Fruit fly (Drosophila melanogaster) whole organism, embryonic: ENCODE measurements around the gene heph.

ENCODE experiments used
- Ada2b ChIP-seq: fragments of 200-800 bp; sonication (Bioruptor generic); IDR thresholded peaks from 2 replicates; pipeline ENCODE4 v1.3.6; 2022; ENCODE audit warnings: missing biosample characterization, missing genetic modification characterization
- B-H1 ChIP-seq: fragments of 200-800 bp; sonication (Bioruptor generic); IDR thresholded peaks from 3 replicates; pipeline ENCODE4 v1.3.6; 2022; ENCODE audit warnings: missing biosample characterization, missing genetic modification characterization
- Bteb2 ChIP-seq: fragments of 200-800 bp; sonication (Bioruptor generic); optimal IDR thresholded peaks from 2 replicates; lab custom pipeline; 2016; ENCODE audit warnings: missing biosample characterization, missing genetic modification characterization
- CG12299 ChIP-seq: fragments of 200-800 bp; sonication (Bioruptor generic); optimal IDR thresholded peaks from 2 replicates; lab custom pipeline; 2018; ENCODE audit warnings: missing biosample characterization, mild to moderate bottlenecking, missing genetic modification characterization
- CG12391 ChIP-seq: fragments of 200-800 bp; sonication (Bioruptor generic); optimal IDR thresholded peaks from 3 replicates; lab custom pipeline; 2018; ENCODE audit warnings: missing biosample characterization, mild to moderate bottlenecking, missing genetic modification characterization, moderate library complexity
- CG14050 ChIP-seq: fragments of 200-800 bp; sonication (Bioruptor generic); IDR thresholded peaks from 3 replicates; pipeline ENCODE4 v1.3.6; 2022; ENCODE audit warnings: missing biosample characterization, missing genetic modification characterization
- CG14860 ChIP-seq: fragments of 200-800 bp; sonication (Bioruptor generic); IDR thresholded peaks from 3 replicates; pipeline ENCODE4 v1.3.6; 2022; ENCODE audit warnings: missing biosample characterization, missing genetic modification characterization; ENCODE audit not compliant: partially characterized antibody
- CG18011 ChIP-seq: fragments of 200-800 bp; sonication (Bioruptor generic); optimal IDR thresholded peaks from 2 replicates; lab custom pipeline; 2017; ENCODE audit warnings: missing biosample characterization, missing genetic modification characterization, mild to moderate bottlenecking, moderate library complexity, missing genotype
- CG18262 ChIP-seq: fragments of 200-800 bp; optimal IDR thresholded peaks from 3 replicates; lab custom pipeline; 2019; ENCODE audit warnings: missing biosample characterization, mild to moderate bottlenecking, missing genetic modification characterization, moderate library complexity
- CG18599 ChIP-seq: fragments of 200-800 bp; sonication (Bioruptor generic); optimal IDR thresholded peaks from 3 replicates; lab custom pipeline; 2017; ENCODE audit warnings: missing biosample characterization, missing genetic modification characterization, mild to moderate bottlenecking, moderate library complexity, missing genetic modification reagents
- CG2712 ChIP-seq: fragments of 200-800 bp; optimal IDR thresholded peaks from 3 replicates; lab custom pipeline; 2019; ENCODE audit warnings: missing biosample characterization, mild to moderate bottlenecking, missing genetic modification characterization, moderate library complexity
- CG2875 ChIP-seq: fragments of 200-800 bp; sonication (Bioruptor generic); optimal IDR thresholded peaks from 2 replicates; lab custom pipeline; 2017; ENCODE audit warnings: missing biosample characterization, mild to moderate bottlenecking, missing genetic modification characterization, missing genetic modification reagents
- CG30403 ChIP-seq: fragments of 200-800 bp; sonication (Bioruptor generic); optimal IDR thresholded peaks from 3 replicates; lab custom pipeline; 2016; ENCODE audit warnings: missing biosample characterization, missing genetic modification characterization
- CG3995 ChIP-seq: fragments of 200-800 bp; sonication (Bioruptor generic); optimal IDR thresholded peaks from 3 replicates; lab custom pipeline; 2016; ENCODE audit warnings: missing biosample characterization, missing genetic modification characterization
- CG4360 ChIP-seq: fragments of 200-800 bp; sonication (Bioruptor generic); IDR thresholded peaks from 2 replicates; pipeline ENCODE4 v1.3.6; 2022; ENCODE audit warnings: missing biosample characterization, missing genetic modification characterization
- CG4617 ChIP-seq: fragments of 200-800 bp; sonication (Bioruptor generic); optimal IDR thresholded peaks from 3 replicates; lab custom pipeline; 2016; ENCODE audit warnings: missing biosample characterization, missing genetic modification characterization, borderline replicate concordance
- CG6654 ChIP-seq: fragments of 200-800 bp; sonication (Bioruptor generic); optimal IDR thresholded peaks from 2 replicates; lab custom pipeline; 2017; ENCODE audit warnings: missing biosample characterization, mild to moderate bottlenecking, missing genetic modification characterization
- CG6765 ChIP-seq: fragments of 200-800 bp; sonication (Bioruptor generic); optimal IDR thresholded peaks from 3 replicates; lab custom pipeline; 2017; ENCODE audit warnings: missing biosample characterization, mild to moderate bottlenecking, missing genetic modification characterization
- CG9727 ChIP-seq: fragments of 200-800 bp; sonication (Bioruptor generic); optimal IDR thresholded peaks from 3 replicates; lab custom pipeline; 2017; ENCODE audit warnings: missing biosample characterization, mild to moderate bottlenecking, missing genetic modification characterization
- Doc2 ChIP-seq: fragments of 200-800 bp; sonication (Bioruptor generic); IDR thresholded peaks from 2 replicates; pipeline ENCODE4 v1.3.6; 2022; ENCODE audit warnings: missing biosample characterization, missing genetic modification characterization
- Drgx ChIP-seq: fragments of 200-800 bp; sonication (Bioruptor generic); IDR thresholded peaks from 2 replicates; pipeline ENCODE4 v1.3.6; 2022; ENCODE audit warnings: missing biosample characterization, missing genetic modification characterization
- Ets65A ChIP-seq: fragments of 200-800 bp; sonication (Bioruptor generic); peaks from one replicate; lab custom pipeline; 2016; ENCODE audit warnings: missing biosample characterization, missing genetic modification characterization
- Gug ChIP-seq: fragments of 200-800 bp; sonication (Bioruptor generic); IDR thresholded peaks from 4 replicates; pipeline ENCODE4 v1.3.6; 2022; ENCODE audit warnings: missing biosample characterization, missing genetic modification characterization
- HLHmδ ChIP-seq: fragments of 200-800 bp; sonication (Bioruptor generic); optimal IDR thresholded peaks from 2 replicates; lab custom pipeline; 2018; ENCODE audit warnings: missing biosample characterization, mild to moderate bottlenecking, missing genetic modification characterization, moderate library complexity
- Hey ChIP-seq: fragments of 200-800 bp; sonication (Bioruptor generic); optimal IDR thresholded peaks from 3 replicates; lab custom pipeline; 2018; ENCODE audit warnings: missing biosample characterization, mild to moderate bottlenecking, missing genetic modification characterization
- Hr78 ChIP-seq, 2 experiments: fragments of 200-800 bp in 1 of 2; fragments of >200 bp in 1 of 2; sonication (Bioruptor generic) in 1 of 2; optimal IDR thresholded peaks; 2 replicates each; lab custom pipeline; 2017 to 2019; ENCODE audit warnings: missing biosample characterization in 2 of 2, missing genetic modification characterization in 2 of 2, mild to moderate bottlenecking in 1 of 2, moderate library complexity in 1 of 2
- Meics ChIP-seq: fragments of 200-800 bp; sonication (Bioruptor generic); optimal IDR thresholded peaks from 2 replicates; lab custom pipeline; 2017; ENCODE audit warnings: missing biosample characterization, mild to moderate bottlenecking, missing genetic modification characterization
- Myb ChIP-seq: fragments of 200-800 bp; sonication (Bioruptor generic); optimal IDR thresholded peaks from 2 replicates; lab custom pipeline; 2016; ENCODE audit warnings: missing biosample characterization, missing genetic modification characterization
- Nf-YA ChIP-seq: fragments of 200-800 bp; sonication (Bioruptor generic); IDR thresholded peaks from 2 replicates; pipeline ENCODE4 v1.3.6; 2022; ENCODE audit warnings: missing biosample characterization, missing genetic modification characterization
- Optix ChIP-seq: fragments of 200-800 bp; sonication (Bioruptor generic); IDR thresholded peaks from 3 replicates; pipeline ENCODE4 v1.3.6; 2022; ENCODE audit warnings: missing biosample characterization, missing genetic modification characterization
- PHDP ChIP-seq: fragments of 200-800 bp; sonication (Bioruptor generic); optimal IDR thresholded peaks from 3 replicates; lab custom pipeline; 2018; ENCODE audit warnings: missing biosample characterization, mild to moderate bottlenecking, missing genetic modification characterization, moderate library complexity
- Stat92E ChIP-seq, 3 experiments: fragments of >200 bp in 2 of 3; fragments of 200-800 bp in 1 of 3; sonication (Bioruptor generic) in 1 of 3; optimal IDR thresholded peaks; 2 replicates each; lab custom pipeline; 2017 to 2019; ENCODE audit warnings: missing biosample characterization in 3 of 3, missing genetic modification characterization in 3 of 3, mild to moderate bottlenecking in 1 of 3, moderate library complexity in 1 of 3
- Usf ChIP-seq: fragments of 200-800 bp; sonication (Bioruptor generic); optimal IDR thresholded peaks from 2 replicates; lab custom pipeline; 2017; ENCODE audit warnings: missing genotype, missing biosample characterization, missing genetic modification characterization
- ab ChIP-seq: fragments of 200-800 bp; sonication (Bioruptor generic); optimal IDR thresholded peaks from 2 replicates; lab custom pipeline; 2016; ENCODE audit warnings: missing biosample characterization, missing genetic modification characterization
- ato ChIP-seq: fragments of 200-800 bp; sonication (Bioruptor generic); IDR thresholded peaks from 2 replicates; pipeline ENCODE4 v1.3.6; 2022; ENCODE audit warnings: missing biosample characterization, missing genetic modification characterization; ENCODE audit not compliant: partially characterized antibody
- cad ChIP-seq: fragments of >200 bp; optimal IDR thresholded peaks from 2 replicates; lab custom pipeline; 2017; ENCODE audit warnings: missing biosample characterization, missing genetic modification characterization
- cas ChIP-seq: fragments of 200-800 bp; sonication (Bioruptor generic); IDR thresholded peaks from 2 replicates; pipeline ENCODE4 v1.3.6; 2022; ENCODE audit warnings: missing biosample characterization, missing genetic modification characterization
- disco-r ChIP-seq: fragments of 200-800 bp; sonication (Bioruptor generic); optimal IDR thresholded peaks from 2 replicates; lab custom pipeline; 2016; ENCODE audit warnings: missing biosample characterization, missing genetic modification characterization
- esg ChIP-seq: fragments of 200-800 bp; sonication (Bioruptor generic); conservative IDR thresholded peaks from 2 replicates; pipeline ENCODE4 v1.3.6; 2022; ENCODE audit warnings: missing biosample characterization, missing genetic modification characterization
- fd102C ChIP-seq: fragments of 200-800 bp; sonication (Bioruptor generic); optimal IDR thresholded peaks from 2 replicates; lab custom pipeline; 2018; ENCODE audit warnings: missing biosample characterization, mild to moderate bottlenecking, missing genetic modification characterization, moderate library complexity
- fd64A ChIP-seq: fragments of 200-800 bp; sonication (Bioruptor generic); optimal IDR thresholded peaks from 3 replicates; lab custom pipeline; 2018; ENCODE audit warnings: missing biosample characterization, mild to moderate bottlenecking, missing genetic modification characterization
- grau ChIP-seq: fragments of 200-800 bp; optimal IDR thresholded peaks from 3 replicates; lab custom pipeline; 2019; ENCODE audit warnings: missing biosample characterization, mild to moderate bottlenecking, missing genetic modification characterization, moderate library complexity
- gro ChIP-seq: fragments of 200-800 bp; sonication (Bioruptor generic); optimal IDR thresholded peaks from 2 replicates; lab custom pipeline; 2016; ENCODE audit warnings: missing biosample characterization, missing genetic modification characterization
- gt ChIP-seq: fragments of 200-800 bp; sonication (Bioruptor generic); IDR thresholded peaks from 2 replicates; pipeline ENCODE4 v1.3.6; 2022; ENCODE audit warnings: missing biosample characterization, missing genetic modification characterization
- ind ChIP-seq: fragments of 200-800 bp; sonication (Bioruptor generic); optimal IDR thresholded peaks from 3 replicates; lab custom pipeline; 2016; ENCODE audit warnings: missing biosample characterization, missing genetic modification characterization
- pfk ChIP-seq: fragments of 200-800 bp; sonication (Bioruptor generic); optimal IDR thresholded peaks from 2 replicates; lab custom pipeline; 2018; ENCODE audit warnings: missing biosample characterization, mild to moderate bottlenecking, missing genetic modification characterization, moderate library complexity
- pho ChIP-seq: fragments of 200-800 bp; sonication (Bioruptor generic); optimal IDR thresholded peaks from 2 replicates; lab custom pipeline; 2016; ENCODE audit warnings: missing biosample characterization, missing genetic modification characterization
- pita ChIP-seq: fragments of 200-800 bp; sonication (Bioruptor generic); optimal IDR thresholded peaks from 2 replicates; lab custom pipeline; 2017; ENCODE audit warnings: missing biosample characterization, mild to moderate bottlenecking, missing genetic modification characterization
- sens-2 ChIP-seq: fragments of 200-800 bp; sonication (Bioruptor generic); IDR thresholded peaks from 2 replicates; pipeline ENCODE4 v1.3.6; 2022; ENCODE audit warnings: missing biosample characterization, missing genetic modification characterization
- stwl ChIP-seq: fragments of 200-800 bp; sonication (Bioruptor generic); optimal IDR thresholded peaks from 3 replicates; lab custom pipeline; 2018; ENCODE audit warnings: missing biosample characterization, mild to moderate bottlenecking, missing genetic modification characterization, moderate library complexity
- toy ChIP-seq: fragments of 200-800 bp; sonication (Bioruptor generic); IDR thresholded peaks from 2 replicates; pipeline ENCODE4 v1.3.6; 2022; ENCODE audit warnings: missing biosample characterization, missing genetic modification characterization
- usp ChIP-seq: fragments of >200 bp; optimal IDR thresholded peaks from 2 replicates; lab custom pipeline; 2017; ENCODE audit warnings: missing biosample characterization, missing genetic modification characterization

The heph gene

dm6 chr3R:31985603-31986002 lies 29.7 kb downstream of the heph start (continued):
- TF ChIP-seq CG12391 (no peak), Drgx (GFP tag; lab: Robert Waterston, UW) (no peak), usp (GFP tag; lab: Kevin White, UChicago) (no peak), CG6765 (GFP tag; lab: Kevin White, UChicago) (no peak), HLHmδ (GFP tag; lab: Kevin White, UChicago) (no peak), CG4360 (GFP tag; lab: Robert Waterston, UW) (no peak), cad (GFP tag; lab: Kevin White, UChicago) (no peak), disco-r (GFP tag; lab: Kevin White, UChicago) (no peak), gt (GFP tag; lab: Robert Waterston, UW) (no peak), Optix (GFP tag; lab: Robert Waterston, UW) (no peak), stwl (tag; lab: Kevin White, UChicago) (peak; percentile 99), Usf (no peak), Meics (no peak), CG2712 (peak; percentile 10), Stat92E (GFP tag; optimal IDR thresholded peaks at IDR 0.05; lab: Kevin White, UChicago) (no peak), Doc2 (no peak), ab (GFP tag; lab: Kevin White, UChicago) (no peak), Hr78 (GFP tag; optimal IDR thresholded peaks at IDR 0.05; lab: Kevin White, UChicago) (no peak), toy (GFP tag; lab: Robert Waterston, UW) (no peak), CG6654 (GFP tag; lab: Kevin White, UChicago) (no peak), gro (GFP tag; lab: Kevin White, UChicago) (no peak), CG18262 (tag; lab: Kevin White, UChicago) (no peak), CG12299 (tag; lab: Kevin White, UChicago) (no peak), Ets65A (peak; percentile 46), CG2875 (no peak), Hey (tag; lab: Kevin White, UChicago) (no peak), ato (peak; percentile 94), Gug (GFP tag; lab: Robert Waterston, UW) (no peak), Bteb2 (GFP tag; lab: Kevin White, UChicago) (no peak), CG14050 (GFP tag; lab: Robert Waterston, UW) (no peak), pho (GFP tag; lab: Kevin White, UChicago) (peak; percentile 9), B-H1 (no peak), Nf-YA (GFP tag; lab: Robert Waterston, UW) (no peak), CG9727 (no peak), esg (GFP tag; lab: Robert Waterston, UW) (no peak), sens-2 (no peak), CG18011 (GFP tag; lab: Kevin White, UChicago) (no peak), ind (GFP tag; lab: Kevin White, UChicago) (no peak), fd64A (GFP tag; lab: Kevin White, UChicago) (no peak), cas (GFP tag; lab: Robert Waterston, UW) (no peak), CG14860 (GFP tag; lab: Robert Waterston, UW) (peak; percentile 87), CG4617 (no peak), CG3995 (GFP tag; lab: Kevin White, UChicago) (no peak), CG18599 (GFP tag; lab: Kevin White, UChicago) (no peak), fd102C (GFP tag; lab: Kevin White, UChicago) (no peak), pfk (no peak), pita (GFP tag; lab: Kevin White, UChicago) (no peak), CG30403 (GFP tag; lab: Kevin White, UChicago) (peak; percentile 8), Myb (GFP tag; lab: Kevin White, UChicago) (peak; percentile 81), Ada2b (GFP tag; lab: Robert Waterston, UW) (no peak), PHDP (tag; lab: Kevin White, UChicago) (peak; percentile 7), grau (tag; lab: Kevin White, UChicago) (peak; percentile 14)
